Worm (Caenorhabditis elegans) whole organism, L1 larva: Measurements from ENCODE around the gene Y39C12A.9.

ENCODE experiments used
- C04F5.9 ChIP-seq: sonication (generic microtip); optimal IDR thresholded peaks from 2 replicates; lab custom pipeline; 2016; ENCODE audit warnings: missing genetic modification characterization, missing compliant biosample characterization
- C16A3.4 ChIP-seq: fragments of 150-350 bp; optimal IDR thresholded peaks from 2 replicates; lab custom pipeline; 2014; ENCODE audit warnings: missing biosample characterization, missing genetic modification characterization
- C34B4.2 ChIP-seq: sonication (generic microtip); optimal IDR thresholded peaks from 2 replicates; lab custom pipeline; 2017; ENCODE audit warnings: mild to moderate bottlenecking, missing genetic modification characterization, missing compliant biosample characterization
- F16B12.6 ChIP-seq: fragments of 150-350 bp; optimal IDR thresholded peaks from 2 replicates; lab custom pipeline; 2014; ENCODE audit warnings: missing biosample characterization, missing genetic modification characterization
- alr-1 ChIP-seq: fragments of 200-800 bp; sonication (Bioruptor generic); optimal IDR thresholded peaks from 2 replicates; lab custom pipeline; 2018; ENCODE audit warnings: borderline replicate concordance, mild to moderate bottlenecking, missing genetic modification characterization, missing compliant biosample characterization
- aly-2 ChIP-seq: fragments of 150-350 bp; optimal IDR thresholded peaks from 2 replicates; lab custom pipeline; 2014; ENCODE audit warnings: missing biosample characterization, missing genetic modification characterization
- blmp-1 ChIP-seq: fragments of 150-350 bp; optimal IDR thresholded peaks from 2 replicates; lab custom pipeline; 2014; ENCODE audit warnings: missing biosample characterization, missing genetic modification characterization
- ceh-63 ChIP-seq: fragments of 200-800 bp; sonication (Bioruptor generic); optimal IDR thresholded peaks from 2 replicates; lab custom pipeline; 2018; ENCODE audit warnings: mild to moderate bottlenecking, missing genetic modification characterization, missing compliant biosample characterization
- ceh-82 ChIP-seq, 3 experiments: fragments of 150-350 bp in 1 of 3; sonication (generic microtip) in 2 of 3; optimal IDR thresholded peaks; 2 replicates each; lab custom pipeline; 2014 to 2017; ENCODE audit warnings: missing biosample characterization in 3 of 3, missing genetic modification characterization in 3 of 3
- ceh-88 ChIP-seq: fragments of 200-800 bp; sonication (Bioruptor generic); IDR thresholded peaks from 2 replicates; pipeline ENCODE4 v1.3.6; 2022; ENCODE audit warnings: missing genetic modification characterization, missing compliant biosample characterization
- ceh-90 ChIP-seq: sonication (generic microtip); optimal IDR thresholded peaks from 2 replicates; lab custom pipeline; 2016; ENCODE audit warnings: missing genetic modification characterization, missing compliant biosample characterization
- ces-1 ChIP-seq: fragments of 150-350 bp; optimal IDR thresholded peaks from 2 replicates; lab custom pipeline; 2014; ENCODE audit warnings: missing biosample characterization, missing genetic modification reagents, missing genetic modification characterization
- dpl-1 ChIP-seq, 3 experiments: fragments of 150-350 bp in 2 of 3; sonication (generic microtip) in 1 of 3; optimal IDR thresholded peaks; 2 replicates each; lab custom pipeline; 2014 to 2017; ENCODE audit warnings: missing biosample characterization in 3 of 3, missing genetic modification characterization in 3 of 3, missing genetic modification reagents in 3 of 3
- dsc-1 ChIP-seq: sonication (generic microtip); optimal IDR thresholded peaks from 2 replicates; lab custom pipeline; 2016; ENCODE audit warnings: mild to moderate bottlenecking, missing genetic modification characterization, missing compliant biosample characterization
- efl-1 ChIP-seq, 4 experiments: fragments of 150-350 bp; optimal IDR thresholded peaks in 3 of 4; peaks in 1 of 4; 1 replicate in 1 of 4; 2 replicates in 3 of 4; lab custom pipeline; 2014; ENCODE audit warnings: missing biosample characterization in 2 of 4, missing genetic modification characterization in 2 of 4, missing genetic modification reagents in 2 of 4
- efl-3 ChIP-seq: fragments of 200-800 bp; sonication (Bioruptor generic); optimal IDR thresholded peaks from 2 replicates; lab custom pipeline; 2018; ENCODE audit warnings: mild to moderate bottlenecking, missing genetic modification characterization, missing compliant biosample characterization
- egl-13 ChIP-seq: sonication (generic microtip); optimal IDR thresholded peaks from 2 replicates; lab custom pipeline; 2016; ENCODE audit warnings: missing genotype, missing genetic modification reagents, missing genetic modification characterization, missing compliant biosample characterization
- elt-2 ChIP-seq: sonication (generic microtip); optimal IDR thresholded peaks from 2 replicates; lab custom pipeline; 2016; ENCODE audit warnings: missing genetic modification characterization, mild to moderate bottlenecking, inconsistent platforms, missing compliant biosample characterization, missing genetic modification reagents
- elt-3 ChIP-seq, 6 experiments: fragments of 150-350 bp in 1 of 6; sonication (generic microtip); optimal IDR thresholded peaks; 2 replicates each; lab custom pipeline; 2017 to 2018; ENCODE audit warnings: missing biosample characterization in 6 of 6, missing genetic modification characterization in 6 of 6, inconsistent platforms in 1 of 6
- grh-1 ChIP-seq: fragments of 200-800 bp; sonication (Bioruptor generic); IDR thresholded peaks from 2 replicates; pipeline ENCODE4 v1.3.6; 2022; ENCODE audit warnings: missing genetic modification reagents, missing genetic modification characterization, missing compliant biosample characterization
- hlh-17 ChIP-seq: fragments of 200-800 bp; sonication (Bioruptor generic); optimal IDR thresholded peaks from 2 replicates; lab custom pipeline; 2018; ENCODE audit warnings: missing genetic modification characterization, mild to moderate bottlenecking, missing compliant biosample characterization, moderate library complexity, borderline replicate concordance
- isw-1 ChIP-seq: fragments of 200-800 bp; sonication (Bioruptor generic); IDR thresholded peaks from 2 replicates; pipeline ENCODE4 v1.3.6; 2022; ENCODE audit warnings: missing genetic modification characterization, missing compliant biosample characterization
- jun-1 ChIP-seq: fragments of 150-350 bp; optimal IDR thresholded peaks from 2 replicates; lab custom pipeline; 2014; ENCODE audit warnings: missing biosample characterization, missing genetic modification reagents, missing genetic modification characterization
- lin-15B ChIP-seq: fragments of 150-350 bp; sonication (generic microtip); optimal IDR thresholded peaks from 3 replicates; lab custom pipeline; 2014; ENCODE audit warnings: missing biosample characterization, missing genetic modification characterization
- lin-35 ChIP-seq, 2 experiments: fragments of 150-350 bp; optimal IDR thresholded peaks; 2 replicates each; lab custom pipeline; 2014; ENCODE audit warnings: missing biosample characterization in 2 of 2, missing genetic modification characterization in 2 of 2, missing genetic modification reagents in 2 of 2
- lir-3 ChIP-seq: sonication (generic microtip); optimal IDR thresholded peaks from 2 replicates; lab custom pipeline; 2016; ENCODE audit warnings: mild to moderate bottlenecking, missing genetic modification characterization, moderate library complexity, missing compliant biosample characterization; ENCODE audit not compliant: poor library complexity
- lsy-2 ChIP-seq, 2 experiments: fragments of 150-350 bp; optimal IDR thresholded peaks; 2 replicates each; lab custom pipeline; 2014; ENCODE audit warnings: missing biosample characterization in 2 of 2, missing genetic modification characterization in 2 of 2
- mdl-1 ChIP-seq, 2 experiments: fragments of 150-350 bp; optimal IDR thresholded peaks; 2 replicates each; lab custom pipeline; 2014 to 2017; ENCODE audit warnings: missing biosample characterization in 2 of 2, missing genetic modification characterization in 2 of 2, inconsistent platforms in 1 of 2
- mef-2 ChIP-seq: fragments of 150-350 bp; optimal IDR thresholded peaks from 2 replicates; lab custom pipeline; 2014; ENCODE audit warnings: missing biosample characterization, missing genetic modification characterization
- mep-1 ChIP-seq: fragments of 150-350 bp; optimal IDR thresholded peaks from 2 replicates; lab custom pipeline; 2014; ENCODE audit warnings: missing biosample characterization, missing genetic modification characterization
- nhr-11 ChIP-seq: fragments of 150-350 bp; optimal IDR thresholded peaks from 2 replicates; lab custom pipeline; 2014; ENCODE audit warnings: missing biosample characterization, missing genetic modification characterization
- nhr-20 ChIP-seq: sonication (generic microtip); optimal IDR thresholded peaks from 2 replicates; lab custom pipeline; 2016; ENCODE audit warnings: mild to moderate bottlenecking, missing genetic modification characterization, missing compliant biosample characterization
- nhr-237 ChIP-seq: fragments of 150-350 bp; optimal IDR thresholded peaks from 2 replicates; lab custom pipeline; 2014; ENCODE audit warnings: missing biosample characterization, missing genetic modification characterization
- nhr-47 ChIP-seq: sonication (generic microtip); optimal IDR thresholded peaks from 2 replicates; lab custom pipeline; 2016; ENCODE audit warnings: mild to moderate bottlenecking, missing genetic modification characterization, moderate library complexity, missing compliant biosample characterization
- nhr-71 ChIP-seq: sonication (generic microtip); optimal IDR thresholded peaks from 2 replicates; lab custom pipeline; 2016; ENCODE audit warnings: mild to moderate bottlenecking, missing genetic modification characterization, moderate library complexity, missing compliant biosample characterization
- nhr-77 ChIP-seq: fragments of 150-350 bp; optimal IDR thresholded peaks from 2 replicates; lab custom pipeline; 2014; ENCODE audit warnings: missing biosample characterization, missing genetic modification characterization
- nhr-85 ChIP-seq: sonication (generic microtip); peaks from one replicate; lab custom pipeline; 2016; ENCODE audit warnings: missing genetic modification characterization, inconsistent platforms, missing compliant biosample characterization
- nhr-90 ChIP-seq: sonication (generic microtip); optimal IDR thresholded peaks from 2 replicates; lab custom pipeline; 2016; ENCODE audit warnings: mild to moderate bottlenecking, missing genetic modification characterization, missing compliant biosample characterization; ENCODE audit not compliant: poor library complexity
- pax-3 ChIP-seq: fragments of 200-800 bp; sonication (Bioruptor generic); optimal IDR thresholded peaks from 2 replicates; lab custom pipeline; 2018; ENCODE audit warnings: mild to moderate bottlenecking, missing genetic modification characterization, moderate library complexity, missing compliant biosample characterization
- rnt-1 ChIP-seq: sonication (generic microtip); optimal IDR thresholded peaks from 2 replicates; lab custom pipeline; 2016; ENCODE audit warnings: mild to moderate bottlenecking, missing genetic modification characterization, moderate library complexity, missing compliant biosample characterization
- skn-1 ChIP-seq: fragments of 150-350 bp; optimal IDR thresholded peaks from 2 replicates; lab custom pipeline; 2014; ENCODE audit warnings: missing biosample characterization, missing genetic modification characterization
- snu-23 ChIP-seq: sonication (generic microtip); optimal IDR thresholded peaks from 2 replicates; lab custom pipeline; 2016; ENCODE audit warnings: missing genetic modification characterization, missing compliant biosample characterization
- sptf-1 ChIP-seq: fragments of 150-350 bp; optimal IDR thresholded peaks from 2 replicates; lab custom pipeline; 2014; ENCODE audit warnings: missing biosample characterization, missing genetic modification characterization
- sup-37 ChIP-seq: fragments of 200-800 bp; sonication (Bioruptor generic); optimal IDR thresholded peaks from 2 replicates; lab custom pipeline; 2018; ENCODE audit warnings: mild to moderate bottlenecking, missing genetic modification characterization, missing compliant biosample characterization
- tbx-2 ChIP-seq: sonication (generic microtip); optimal IDR thresholded peaks from 2 replicates; lab custom pipeline; 2016; ENCODE audit warnings: missing genetic modification characterization, missing compliant biosample characterization
- unc-62 ChIP-seq: fragments of 150-350 bp; optimal IDR thresholded peaks from 2 replicates; lab custom pipeline; 2014; ENCODE audit warnings: missing biosample characterization, missing genetic modification reagents, missing genetic modification characterization
- unc-86 ChIP-seq: sonication (generic microtip); optimal IDR thresholded peaks from 2 replicates; lab custom pipeline; 2016; ENCODE audit warnings: missing genetic modification characterization, missing compliant biosample characterization
- unc-98 ChIP-seq: fragments of 200-800 bp; sonication (Bioruptor generic); IDR thresholded peaks from 2 replicates; pipeline ENCODE4 v1.3.6; 2022; ENCODE audit warnings: missing genetic modification characterization, missing compliant biosample characterization
- xbp-1 ChIP-seq: sonication (generic microtip); optimal IDR thresholded peaks from 2 replicates; lab custom pipeline; 2016; ENCODE audit warnings: missing genetic modification characterization, missing compliant biosample characterization
- zag-1 ChIP-seq: fragments of 150-350 bp; optimal IDR thresholded peaks from 2 replicates; lab custom pipeline; 2014; ENCODE audit warnings: missing biosample characterization, missing genetic modification characterization
- ztf-11 ChIP-seq, 2 experiments: sonication (generic microtip); optimal IDR thresholded peaks; 2 replicates each; lab custom pipeline; 2016 to 2017; ENCODE audit warnings: missing genetic modification characterization in 2 of 2, missing biosample characterization in 1 of 2, missing compliant biosample characterization in 1 of 2
- ztf-4 ChIP-seq: fragments of 150-350 bp; optimal IDR thresholded peaks from 2 replicates; lab custom pipeline; 2014; ENCODE audit warnings: missing biosample characterization, missing genetic modification characterization

The Y39C12A.9 gene

ce11 chrIV:12278507-12278906 lies 19.5 kb upstream of the Y39C12A.9 start, which contains the start of the genes tag-335 and vkmt-1:
tag-335 (minus strand) TSS chrIV:12278594.
vkmt-1 (plus strand) TSS chrIV:12278725.
- TF ChIP-seq xbp-1 (tag; lab: Kevin White, UChicago) (peak; percentile 29), snu-23 (GFP tag; lab: Kevin White, UChicago) (peak; percentile 34), hlh-17 (GFP tag; lab: Kevin White, UChicago) (no peak), unc-86 (no peak), sup-37 (GFP tag; lab: Kevin White, UChicago) (no peak), F16B12.6 (peak; percentile 32), nhr-71 (peak; percentile 28), nhr-237 (no peak), ceh-63 (no peak), ceh-90 (tag; lab: Kevin White, UChicago) (peak; percentile 52), unc-62 (GFP tag; lab: Kevin White, UChicago) (no peak), skn-1 (no peak), nhr-47 (tag; lab: Kevin White, UChicago) (peak; percentile 16), lin-35 (GFP tag; optimal IDR thresholded peaks at IDR 0.05; lab: Kevin White, UChicago) (peak; percentile 4 to 37), dpl-1 (GFP tag; optimal IDR thresholded peaks at IDR 0.05; lab: Kevin White, UChicago) (peak in 2 of 3 experiments; percentile 1 to 36), nhr-85 (no peak), unc-98 (no peak), elt-3 (tag; optimal IDR thresholded peaks at IDR 0.05; lab: Kevin White, UChicago) (no peak), sptf-1 (tag; lab: Kevin White, UChicago) (no peak), C04F5.9 (no peak), mef-2 (tag; lab: Kevin White, UChicago) (no peak), jun-1 (no peak), rnt-1 (tag; lab: Kevin White, UChicago) (peak; percentile 70), mep-1 (tag; lab: Kevin White, UChicago) (no peak), ceh-88 (GFP tag; lab: Robert Waterston, UW) (no peak), aly-2 (tag; lab: Kevin White, UChicago) (no peak), ztf-4 (no peak), C34B4.2 (no peak), nhr-20 (tag; lab: Kevin White, UChicago) (peak; percentile 16), efl-1 (optimal IDR thresholded peaks at IDR 0.05; lab: Kevin White, UChicago) (peak; percentile 11 to 25), efl-1 (GFP tag; optimal IDR thresholded peaks at IDR 0.05 in 1 of 2; lab: Kevin White, UChicago) (peak; percentile 11 to 17), zag-1 (no peak), tbx-2 (tag; lab: Kevin White, UChicago) (peak; percentile 16), lin-15B (no peak), blmp-1 (tag; lab: Kevin White, UChicago) (peak; percentile 19), lir-3 (tag; lab: Kevin White, UChicago) (peak; percentile 7), alr-1 (no peak), efl-3 (GFP tag; lab: Kevin White, UChicago) (no peak), nhr-77 (no peak), lsy-2 (tag; optimal IDR thresholded peaks at IDR 0.05; lab: Kevin White, UChicago) (peak in 1 of 2 experiments; percentile 50), egl-13 (tag; lab: Kevin White, UChicago) (no peak), nhr-90 (no peak), ztf-11 (tag; optimal IDR thresholded peaks at IDR 0.05; lab: Kevin White, UChicago) (no peak), grh-1 (GFP tag; lab: Robert Waterston, UW) (no peak), nhr-11 (tag; lab: Kevin White, UChicago) (no peak), ceh-82 (tag; optimal IDR thresholded peaks at IDR 0.05; lab: Kevin White, UChicago) (no peak), pax-3 (tag; lab: Kevin White, UChicago) (no peak), ces-1 (GFP tag; lab: Kevin White, UChicago) (no peak), isw-1 (GFP tag; lab: Robert Waterston, UW) (no peak), C16A3.4 (tag; lab: Kevin White, UChicago) (no peak), mdl-1 (tag; optimal IDR thresholded peaks at IDR 0.05; lab: Kevin White, UChicago) (no peak), elt-2 (no peak), dsc-1 (tag; lab: Kevin White, UChicago) (no peak)
